Worm (Caenorhabditis elegans): Measurements from ENCODE around the gene Y77E11A.12.

Gene Y77E11A.12

DNA sequence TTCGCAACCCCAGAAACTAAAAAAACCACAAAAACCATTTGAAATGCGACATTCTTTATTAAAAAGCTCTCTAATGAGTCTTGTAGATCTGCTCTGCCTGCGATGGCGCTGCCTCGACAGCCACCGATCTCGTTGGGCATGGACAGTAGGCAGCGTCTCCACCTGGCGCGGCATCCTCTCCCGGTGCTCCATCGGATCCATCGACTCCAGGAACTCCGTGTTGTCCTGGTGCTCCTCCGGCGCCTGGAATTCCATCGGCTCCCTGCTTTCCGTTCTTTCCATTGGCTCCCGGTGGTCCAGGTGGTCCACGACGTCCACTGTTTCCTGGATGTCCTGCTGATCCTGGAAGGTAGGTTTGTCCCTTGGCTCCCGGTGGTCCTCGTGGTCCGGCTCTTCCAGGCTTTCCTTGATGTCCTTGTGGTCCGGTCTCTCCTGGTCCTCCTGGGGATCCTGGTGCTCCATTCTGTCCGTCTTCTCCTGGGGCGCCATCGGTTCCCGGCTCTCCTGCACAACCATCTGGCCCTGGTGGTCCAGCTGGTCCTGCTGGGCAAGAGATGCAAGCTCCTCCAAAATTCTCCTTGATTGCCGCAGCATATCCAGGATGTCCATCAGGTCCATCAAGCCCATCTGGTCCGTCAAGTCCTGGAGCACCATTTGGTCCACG, 15.0 kb downstream of the Y77E11A.12 start:
- TF ChIP-seq skn-1 (tag; optimal IDR thresholded peaks at IDR 0.05) (no peak), nhr-77 (tag; optimal IDR thresholded peaks at IDR 0.05) (no peak), snpc-4 (tag; optimal IDR thresholded peaks at IDR 0.05) (no peak), nhr-67 (tag; optimal IDR thresholded peaks at IDR 0.05) (no peak), aly-2 (tag; optimal IDR thresholded peaks at IDR 0.05) (no peak), nhr-28 (tag; optimal IDR thresholded peaks at IDR 0.05) (no peak), fkh-10 (GFP tag; optimal IDR thresholded peaks at IDR 0.05) (no peak), ceh-9 (tag; optimal IDR thresholded peaks at IDR 0.05) (no peak), unc-62 (GFP tag; optimal IDR thresholded peaks at IDR 0.05) (no peak), mml-1 (tag; optimal IDR thresholded peaks at IDR 0.05) (no peak), unc-39 (tag; optimal IDR thresholded peaks at IDR 0.05) (no peak), nhr-76 (tag; optimal IDR thresholded peaks at IDR 0.05) (no peak), elt-3 (tag; optimal IDR thresholded peaks at IDR 0.05) (no peak), ztf-11 (tag; optimal IDR thresholded peaks at IDR 0.05) (no peak), ztf-4 (tag; optimal IDR thresholded peaks at IDR 0.05) (no peak)

DNA sequence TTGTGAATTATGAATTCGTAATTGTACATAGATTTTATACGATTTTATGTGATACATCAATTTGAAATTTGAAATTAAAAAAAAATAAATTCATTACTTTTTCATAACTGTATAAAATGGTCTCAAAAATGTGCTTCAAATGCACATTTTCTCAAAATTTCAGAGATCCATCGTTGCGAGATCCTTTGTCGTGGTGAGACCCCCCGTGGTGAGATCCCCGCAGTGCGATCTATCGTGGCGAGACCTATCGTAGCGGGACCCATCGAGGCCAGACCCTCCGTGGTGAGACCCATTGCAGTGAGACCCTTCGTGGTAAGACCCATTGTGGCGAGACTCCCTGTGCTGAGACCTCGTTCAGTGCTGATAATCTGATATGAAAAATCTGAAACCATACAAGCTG, 15.5 kb downstream of the Y77E11A.12 start:
- TF ChIP-seq nhr-43 (tag; optimal IDR thresholded peaks at IDR 0.05; ENCODE audit: poor library complexity, severe bottlenecking) (peak; percentile 20), nhr-12 (tag; optimal IDR thresholded peaks at IDR 0.05) (no peak)

DNA sequence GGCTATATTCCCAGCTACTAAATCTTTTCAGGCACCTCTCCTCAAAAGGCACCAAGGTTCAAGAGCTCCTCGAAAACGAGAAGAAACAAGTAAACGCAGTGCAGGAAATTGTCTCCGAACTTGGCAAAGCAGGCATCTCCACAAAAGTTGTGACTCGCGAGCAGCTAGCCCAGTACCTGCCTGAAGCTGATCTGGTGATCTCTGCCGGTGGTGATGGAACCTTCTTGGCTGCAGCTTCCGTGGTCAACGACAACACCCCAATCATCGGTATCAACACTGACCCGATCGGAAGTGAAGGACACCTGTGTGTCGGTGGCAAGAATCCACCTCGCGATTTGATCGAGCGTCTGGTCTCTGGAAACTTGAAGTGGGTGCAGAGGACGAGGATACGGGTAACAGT, 16.7 kb downstream of the Y77E11A.12 start:
- no peak for TF ChIP-seq ztf-11 (tag; optimal IDR thresholded peaks at IDR 0.05)
- no peak for TF ChIP-seq nfya-1 (tag; optimal IDR thresholded peaks at IDR 0.05; ENCODE audit: insufficient read depth)
- TF ChIP-seq nhr-43 (tag; optimal IDR thresholded peaks at IDR 0.05; ENCODE audit: poor library complexity, severe bottlenecking), result peak; percentile 10

DNA sequence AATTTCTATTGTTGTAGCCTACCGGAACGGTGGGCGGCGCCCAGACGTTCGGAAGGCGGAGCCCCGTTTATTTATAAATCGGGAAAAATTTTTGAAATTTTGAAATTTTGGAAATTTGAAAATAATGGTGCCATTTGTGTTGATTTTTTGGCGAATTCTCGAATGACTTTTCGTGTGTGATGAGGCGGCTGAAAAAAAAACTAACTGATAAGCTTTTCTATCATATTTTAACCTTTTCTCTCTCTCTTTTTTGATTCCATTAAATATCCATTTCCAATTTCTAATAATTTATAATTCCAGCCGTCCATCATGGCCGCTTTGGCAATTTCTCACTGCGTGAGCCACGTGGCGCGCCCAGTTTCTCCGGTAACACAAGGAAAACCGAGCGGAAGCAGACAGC, 18.1 kb downstream of the Y77E11A.12 start, which contains the start of gene nadk-1:
Gene nadk-1, plus strand, starts transcription at position 301 of the 400 bp plus-strand sequence.
- TF ChIP-seq aly-2 (tag; optimal IDR thresholded peaks at IDR 0.05) (no peak), R02D3.7 (tag; optimal IDR thresholded peaks at IDR 0.05) (no peak), fkh-10 (GFP tag; optimal IDR thresholded peaks at IDR 0.05) (no peak), nhr-12 (tag; optimal IDR thresholded peaks at IDR 0.05) (no peak), nhr-67 (tag; optimal IDR thresholded peaks at IDR 0.05) (no peak), nhr-76 (tag; optimal IDR thresholded peaks at IDR 0.05) (no peak), ZK546.5 (tag; optimal IDR thresholded peaks at IDR 0.05) (no peak), lin-15B (tag; optimal IDR thresholded peaks at IDR 0.05) (no peak), elt-2 (tag; optimal IDR thresholded peaks at IDR 0.05) (no peak), nhr-28 (tag; optimal IDR thresholded peaks at IDR 0.05) (no peak), nhr-237 (tag; optimal IDR thresholded peaks at IDR 0.05) (no peak), ztf-11 (tag; optimal IDR thresholded peaks at IDR 0.05) (no peak), unc-62 (GFP tag; optimal IDR thresholded peaks at IDR 0.05) (no peak), tbx-2 (tag; optimal IDR thresholded peaks at IDR 0.05) (no peak), sea-2 (GFP tag; optimal IDR thresholded peaks at IDR 0.05) (no peak), fos-1 (tag; optimal IDR thresholded peaks at IDR 0.05) (no peak), pqm-1 (tag; optimal IDR thresholded peaks at IDR 0.05) (no peak), mml-1 (tag; optimal IDR thresholded peaks at IDR 0.05) (no peak)

DNA sequence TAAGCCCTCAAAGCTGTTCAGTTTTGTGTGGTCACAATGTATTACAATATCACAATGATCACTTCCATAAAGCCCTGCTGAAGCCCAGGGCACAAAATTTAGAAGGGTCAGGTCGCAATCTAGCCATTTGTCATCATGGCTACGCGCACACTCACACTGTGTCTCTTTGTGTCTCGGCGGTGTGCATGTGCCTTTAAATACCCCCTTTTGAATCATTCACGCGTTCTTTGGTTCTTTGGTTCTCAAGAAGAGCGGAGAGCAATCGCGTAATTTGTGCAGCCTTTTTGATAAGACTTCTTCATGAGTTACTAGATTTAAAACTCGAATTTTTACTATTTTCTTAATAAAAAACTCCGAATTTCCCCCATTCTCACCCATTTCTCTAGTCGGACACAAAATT, 19.9 kb downstream of the Y77E11A.12 start:
- TF ChIP-seq pha-4 (tag; optimal IDR thresholded peaks at IDR 0.05), result peak; percentile 41
- TF ChIP-seq lin-39 (tag; optimal IDR thresholded peaks at IDR 0.05), result peak; percentile 54
- peak; percentile 68 for TF ChIP-seq skn-1 (tag; optimal IDR thresholded peaks at IDR 0.05)
- TF ChIP-seq pqm-1 (tag; optimal IDR thresholded peaks at IDR 0.05), result peak; percentile 60
- peak; percentile 77 for TF ChIP-seq elt-2 (tag; optimal IDR thresholded peaks at IDR 0.05)
- TF ChIP-seq jun-1 (tag; optimal IDR thresholded peaks at IDR 0.05), result peak; percentile 5
- TF ChIP-seq fkh-10 (GFP tag; optimal IDR thresholded peaks at IDR 0.05), result no peak
- TF ChIP-seq ama-1 (optimal IDR thresholded peaks at IDR 0.05), result peak; percentile 5
- TF ChIP-seq ZK546.5 (tag; optimal IDR thresholded peaks at IDR 0.05), result no peak
- no peak for TF ChIP-seq aly-2 (tag; optimal IDR thresholded peaks at IDR 0.05)
- TF ChIP-seq nfya-1 (tag; optimal IDR thresholded peaks at IDR 0.05; ENCODE audit: insufficient read depth), result no peak
- no peak for TF ChIP-seq fos-1 (tag; optimal IDR thresholded peaks at IDR 0.05)
- no peak for TF ChIP-seq nhr-25 (tag; optimal IDR thresholded peaks at IDR 0.05)
- no peak for TF ChIP-seq egl-5 (tag; optimal IDR thresholded peaks at IDR 0.05)
- TF ChIP-seq elt-3 (tag; optimal IDR thresholded peaks at IDR 0.05), result no peak
